Worm (Caenorhabditis elegans) whole organism, late embryonic: Measurements from ENCODE around the gene F55C9.15.
A peak's percentile ranks its signal among the peaks of the same experiment; 100 is the strongest.

Source experiments
- F13H6.1 ChIP-seq: sonication (generic microtip); optimal IDR thresholded peaks from 2 replicates; lab custom pipeline; 2016; ENCODE audit warnings: missing genetic modification characterization, missing compliant biosample characterization
- K09A11.1 ChIP-seq: sonication (generic microtip); optimal IDR thresholded peaks from 2 replicates; lab custom pipeline; 2017; ENCODE audit warnings: antibody characterized with exemption, mild to moderate bottlenecking, missing genetic modification characterization, missing compliant biosample characterization; ENCODE audit not compliant: insufficient read depth
- Y22D7AL.16 ChIP-seq: sonication (generic microtip); optimal IDR thresholded peaks from 2 replicates; lab custom pipeline; 2016; ENCODE audit warnings: missing genetic modification characterization, missing compliant biosample characterization
- ahr-1 ChIP-seq: sonication (generic microtip); optimal IDR thresholded peaks from 2 replicates; lab custom pipeline; 2016; ENCODE audit warnings: missing genetic modification characterization, missing compliant biosample characterization
- ama-1 ChIP-seq: fragments of 150-350 bp; optimal IDR thresholded peaks from 2 replicates; lab custom pipeline; 2014
- ceh-14 ChIP-seq: sonication (generic microtip); optimal IDR thresholded peaks from 2 replicates; lab custom pipeline; 2016; ENCODE audit warnings: missing genotype, missing genetic modification characterization, missing compliant biosample characterization
- ceh-18 ChIP-seq: sonication (generic microtip); optimal IDR thresholded peaks from 2 replicates; lab custom pipeline; 2016; ENCODE audit warnings: missing genetic modification characterization, missing compliant biosample characterization
- ceh-19 ChIP-seq: fragments of 200-800 bp; sonication (Bioruptor generic); optimal IDR thresholded peaks from 2 replicates; lab custom pipeline; 2018; ENCODE audit warnings: mild to moderate bottlenecking, missing genetic modification characterization, missing compliant biosample characterization
- ceh-2 ChIP-seq: sonication (generic microtip); optimal IDR thresholded peaks from 2 replicates; lab custom pipeline; 2016; ENCODE audit warnings: missing genotype, missing genetic modification characterization, missing compliant biosample characterization
- ceh-22 ChIP-seq: sonication (generic microtip); optimal IDR thresholded peaks from 2 replicates; lab custom pipeline; 2017; ENCODE audit warnings: missing biosample characterization, missing genetic modification characterization
- ceh-24 ChIP-seq: sonication (generic microtip); optimal IDR thresholded peaks from 2 replicates; lab custom pipeline; 2016; ENCODE audit warnings: mild to moderate bottlenecking, missing genetic modification characterization, missing compliant biosample characterization
- ceh-30 ChIP-seq: fragments of 150-350 bp; optimal IDR thresholded peaks from 2 replicates; lab custom pipeline; 2014; ENCODE audit warnings: missing biosample characterization, missing genetic modification characterization
- ceh-48 ChIP-seq: sonication (generic microtip); optimal IDR thresholded peaks from 2 replicates; lab custom pipeline; 2016; ENCODE audit warnings: missing genetic modification characterization, inconsistent platforms, missing compliant biosample characterization
- ceh-9 ChIP-seq: sonication (generic microtip); optimal IDR thresholded peaks from 2 replicates; lab custom pipeline; 2016; ENCODE audit warnings: mild to moderate bottlenecking, missing genetic modification characterization, inconsistent platforms, missing compliant biosample characterization
- che-1 ChIP-seq: sonication (generic microtip); optimal IDR thresholded peaks from 2 replicates; lab custom pipeline; 2016; ENCODE audit warnings: mild to moderate bottlenecking, missing genetic modification characterization, missing compliant biosample characterization
- dve-1 ChIP-seq: sonication (generic microtip); optimal IDR thresholded peaks from 2 replicates; lab custom pipeline; 2017; ENCODE audit warnings: antibody characterized with exemption, mild to moderate bottlenecking, missing genetic modification characterization, missing compliant biosample characterization
- elt-2 ChIP-seq: sonication (generic microtip); optimal IDR thresholded peaks from 2 replicates; lab custom pipeline; 2016; ENCODE audit warnings: missing genetic modification reagents, missing genetic modification characterization, missing compliant biosample characterization
- eyg-1 ChIP-seq: sonication (generic microtip); optimal IDR thresholded peaks from 2 replicates; lab custom pipeline; 2016; ENCODE audit warnings: missing genotype, missing genetic modification characterization, missing compliant biosample characterization
- fkh-10 ChIP-seq: fragments of 150-350 bp; optimal IDR thresholded peaks from 2 replicates; lab custom pipeline; 2014; ENCODE audit warnings: missing biosample characterization, missing genetic modification reagents, missing genetic modification characterization
- fkh-6 ChIP-seq: sonication (generic microtip); optimal IDR thresholded peaks from 2 replicates; lab custom pipeline; 2016; ENCODE audit warnings: missing genetic modification characterization, missing compliant biosample characterization
- gmeb-2 ChIP-seq: sonication (generic microtip); optimal IDR thresholded peaks from 2 replicates; lab custom pipeline; 2016; ENCODE audit warnings: missing genetic modification characterization, inconsistent platforms, missing compliant biosample characterization
- lim-6 ChIP-seq: sonication (generic microtip); optimal IDR thresholded peaks from 2 replicates; lab custom pipeline; 2016; ENCODE audit warnings: missing genetic modification characterization, missing compliant biosample characterization
- lin-11 ChIP-seq: fragments of 200-800 bp; sonication (Bioruptor generic); optimal IDR thresholded peaks from 2 replicates; lab custom pipeline; 2018; ENCODE audit warnings: mild to moderate bottlenecking, missing genetic modification characterization, missing compliant biosample characterization
- madf-2 ChIP-seq: sonication (generic microtip); optimal IDR thresholded peaks from 2 replicates; lab custom pipeline; 2017; ENCODE audit warnings: missing genetic modification characterization, missing compliant biosample characterization
- mec-3 ChIP-seq: sonication (generic microtip); optimal IDR thresholded peaks from 2 replicates; lab custom pipeline; 2016; ENCODE audit warnings: borderline replicate concordance, missing genetic modification characterization, missing compliant biosample characterization
- nfya-1 ChIP-seq: sonication (generic microtip); optimal IDR thresholded peaks from 2 replicates; lab custom pipeline; 2017; ENCODE audit warnings: missing genetic modification characterization, mild to moderate bottlenecking, missing compliant biosample characterization, antibody characterized with exemption, moderate library complexity
- npax-4 ChIP-seq: sonication (generic microtip); optimal IDR thresholded peaks from 2 replicates; lab custom pipeline; 2016; ENCODE audit warnings: missing genetic modification characterization, missing compliant biosample characterization
- odd-2 ChIP-seq: sonication (generic microtip); optimal IDR thresholded peaks from 2 replicates; lab custom pipeline; 2017; ENCODE audit warnings: antibody characterized with exemption, mild to moderate bottlenecking, missing genetic modification characterization, missing compliant biosample characterization
- pat-9 ChIP-seq: fragments of 200-800 bp; sonication (Bioruptor generic); optimal IDR thresholded peaks from 2 replicates; lab custom pipeline; 2018; ENCODE audit warnings: mild to moderate bottlenecking, missing genetic modification characterization, moderate library complexity, missing compliant biosample characterization
- pax-1 ChIP-seq: fragments of 150-350 bp; optimal IDR thresholded peaks from 2 replicates; lab custom pipeline; 2014; ENCODE audit warnings: missing biosample characterization, missing genetic modification characterization
- pha-4 ChIP-seq: fragments of 150-350 bp; optimal IDR thresholded peaks from 2 replicates; lab custom pipeline; 2018; ENCODE audit warnings: missing biosample characterization, missing genetic modification reagents, missing genetic modification characterization
- pqm-1 ChIP-seq: sonication (generic microtip); optimal IDR thresholded peaks from 2 replicates; lab custom pipeline; 2016; ENCODE audit warnings: missing genetic modification characterization, missing compliant biosample characterization
- pros-1 ChIP-seq: fragments of 150-350 bp; optimal IDR thresholded peaks from 2 replicates; lab custom pipeline; 2014; ENCODE audit warnings: missing biosample characterization, missing genetic modification reagents, missing genetic modification characterization
- ref-2 ChIP-seq: sonication (generic microtip); optimal IDR thresholded peaks from 2 replicates; lab custom pipeline; 2016; ENCODE audit warnings: missing genetic modification characterization, missing compliant biosample characterization
- sdc-2 ChIP-seq: sonication (generic microtip); optimal IDR thresholded peaks from 2 replicates; lab custom pipeline; 2016; ENCODE audit warnings: missing genotype, missing genetic modification characterization, missing compliant biosample characterization
- sox-2 ChIP-seq: fragments of 200-800 bp; sonication (Bioruptor generic); IDR thresholded peaks from 2 replicates; pipeline ENCODE4 v1.3.6; 2022; ENCODE audit warnings: missing genetic modification reagents, missing genetic modification characterization, missing compliant biosample characterization
- syd-9 ChIP-seq: sonication (generic microtip); optimal IDR thresholded peaks from 2 replicates; lab custom pipeline; 2016; ENCODE audit warnings: mild to moderate bottlenecking, missing genetic modification characterization, moderate library complexity, missing compliant biosample characterization
- tbx-2 ChIP-seq: sonication (generic microtip); optimal IDR thresholded peaks from 2 replicates; lab custom pipeline; 2016; ENCODE audit warnings: missing genetic modification characterization, missing compliant biosample characterization
- ttx-3 ChIP-seq: sonication (generic microtip); optimal IDR thresholded peaks from 2 replicates; lab custom pipeline; 2016; ENCODE audit warnings: missing genetic modification reagents, missing genetic modification characterization, missing compliant biosample characterization
- unc-3 ChIP-seq, 2 experiments: fragments of 200-800 bp in 1 of 2; sonication (Bioruptor generic) in 1 of 2; sonication (generic microtip) in 1 of 2; conservative IDR thresholded peaks in 1 of 2; optimal IDR thresholded peaks in 1 of 2; 2 replicates each; pipeline versions ENCODE4 v1.3.6 to Lab custom; 2016 to 2022; ENCODE audit warnings: missing compliant biosample characterization in 2 of 2, missing genetic modification characterization in 2 of 2, missing genetic modification reagents in 1 of 2
- unc-42 ChIP-seq: sonication (generic microtip); optimal IDR thresholded peaks from 2 replicates; lab custom pipeline; 2016; ENCODE audit warnings: missing genotype, missing genetic modification characterization, missing compliant biosample characterization
- unc-55 ChIP-seq: sonication (generic microtip); optimal IDR thresholded peaks from 2 replicates; lab custom pipeline; 2017; ENCODE audit warnings: missing biosample characterization, missing genetic modification reagents, missing genetic modification characterization
- unc-86 ChIP-seq: sonication (generic microtip); optimal IDR thresholded peaks from 2 replicates; lab custom pipeline; 2016; ENCODE audit warnings: missing genetic modification characterization, missing compliant biosample characterization
- ztf-16 ChIP-seq: sonication (generic microtip); optimal IDR thresholded peaks from 2 replicates; lab custom pipeline; 2017; ENCODE audit warnings: missing genetic modification characterization, missing compliant biosample characterization

F55C9.15 gene

ce11 chrV:19306906-19307305, at the start of gene F55C9.15:
Gene F55C9.15, minus strand, starts transcription at chrV:19307006.
- TF ChIP-seq eyg-1 (tag; lab: Kevin White, UChicago), result no peak
- no peak for TF ChIP-seq ahr-1 (tag; lab: Kevin White, UChicago)
- TF ChIP-seq gmeb-2 (tag; lab: Kevin White, UChicago), result no peak
- TF ChIP-seq tbx-2 (tag; lab: Kevin White, UChicago), result no peak
- TF ChIP-seq ceh-19, result no peak
- no peak for TF ChIP-seq ama-1 (lab: Kevin White, UChicago)
- no peak for TF ChIP-seq ceh-24 (tag; lab: Kevin White, UChicago)
- TF ChIP-seq syd-9 (tag; lab: Kevin White, UChicago), result no peak
- no peak for TF ChIP-seq odd-2 (tag; lab: Kevin White, UChicago)

- TF ChIP-seq fkh-6 (tag; lab: Kevin White, UChicago) (no peak), ceh-48 (tag; lab: Kevin White, UChicago) (no peak), ref-2 (tag; lab: Kevin White, UChicago) (no peak), fkh-10 (GFP tag; lab: Kevin White, UChicago) (no peak), elt-2 (tag; lab: Kevin White, UChicago) (no peak), F13H6.1 (no peak), gmeb-2 (tag; lab: Kevin White, UChicago) (no peak), ceh-2 (tag; lab: Kevin White, UChicago) (no peak), ceh-22 (no peak), sox-2 (no peak), syd-9 (tag; lab: Kevin White, UChicago) (no peak), unc-86 (no peak), pqm-1 (tag; lab: Kevin White, UChicago) (no peak)
Observed at ce11 chrV:19355219-19355618, 48.4 kb upstream of the F55C9.15 start.

- TF ChIP-seq ceh-30 (no peak), ceh-14 (no peak), unc-42 (tag; lab: Kevin White, UChicago) (peak; percentile 54), elt-2 (tag; lab: Kevin White, UChicago) (peak; percentile 56), K09A11.1 (tag; lab: Kevin White, UChicago) (no peak), npax-4 (tag; lab: Kevin White, UChicago) (no peak), che-1 (no peak), unc-3 (GFP tag; conservative IDR thresholded peaks at IDR 0.05; lab: Robert Waterston, UW) (no peak), unc-3 (tag; optimal IDR thresholded peaks at IDR 0.05; lab: Kevin White, UChicago) (no peak), ttx-3 (tag; lab: Kevin White, UChicago) (no peak), unc-86 (no peak), madf-2 (tag; lab: Kevin White, UChicago) (no peak), pax-1 (tag; lab: Kevin White, UChicago) (no peak), lim-6 (tag; lab: Kevin White, UChicago) (no peak)
Observed at ce11 chrV:19354506-19354905, 47.7 kb upstream of the F55C9.15 start.

ce11 chrV:19351944-19352343, 45.1 kb upstream of the F55C9.15 start:
- no peak for TF ChIP-seq pat-9 (tag; lab: Kevin White, UChicago)
- no peak for TF ChIP-seq dve-1 (tag; lab: Kevin White, UChicago)
- no peak for TF ChIP-seq lin-11
- TF ChIP-seq ttx-3 (tag; lab: Kevin White, UChicago), result no peak
- TF ChIP-seq pha-4, result no peak
- TF ChIP-seq nfya-1 (tag; lab: Kevin White, UChicago), result no peak
- TF ChIP-seq fkh-10 (GFP tag; lab: Kevin White, UChicago), result no peak
- TF ChIP-seq odd-2 (tag; lab: Kevin White, UChicago), result no peak
- no peak for TF ChIP-seq Y22D7AL.16 (tag; lab: Kevin White, UChicago)
- TF ChIP-seq unc-55 (GFP tag; lab: Kevin White, UChicago), result no peak
- no peak for TF ChIP-seq ztf-16
- TF ChIP-seq ceh-9, result no peak
- no peak for TF ChIP-seq mec-3 (tag; lab: Kevin White, UChicago)
- no peak for TF ChIP-seq sdc-2
- no peak for TF ChIP-seq pros-1 (tag; lab: Kevin White, UChicago)
- TF ChIP-seq lim-6 (tag; lab: Kevin White, UChicago), result no peak
- no peak for TF ChIP-seq ceh-18 (tag; lab: Kevin White, UChicago)
- no peak for TF ChIP-seq ceh-2 (tag; lab: Kevin White, UChicago)
